Worm (Caenorhabditis elegans) whole organism, L4 larva: ENCODE measurements around the gene C56E6.2.

ENCODE experiments used
- F10B5.3 ChIP-seq: sonication (generic microtip); optimal IDR thresholded peaks from 2 replicates; lab custom pipeline; 2016; ENCODE audit warnings: mild to moderate bottlenecking, missing genetic modification characterization, missing compliant biosample characterization
- F37D6.2 ChIP-seq: sonication (generic microtip); optimal IDR thresholded peaks from 2 replicates; lab custom pipeline; 2016; ENCODE audit warnings: mild to moderate bottlenecking, missing genetic modification characterization, missing compliant biosample characterization
- F44E2.7 ChIP-seq: fragments of 200-800 bp; sonication (Bioruptor generic); IDR thresholded peaks from 2 replicates; pipeline ENCODE4 v2.1.2; 2022; ENCODE audit warnings: missing genetic modification characterization, missing compliant biosample characterization
- F49E8.2 ChIP-seq: sonication (generic microtip); optimal IDR thresholded peaks from 2 replicates; lab custom pipeline; 2016; ENCODE audit warnings: missing compliant biosample characterization, mild to moderate bottlenecking, missing genetic modification characterization, borderline replicate concordance
- T20F7.1 ChIP-seq: fragments of 200-800 bp; sonication (Bioruptor generic); optimal IDR thresholded peaks from 2 replicates; lab custom pipeline; 2018; ENCODE audit warnings: mild to moderate bottlenecking, missing genetic modification characterization, missing compliant biosample characterization
- Y75B8A.6 ChIP-seq: fragments of 200-800 bp; sonication (Bioruptor generic); IDR thresholded peaks from 2 replicates; pipeline ENCODE4 v1.3.6; 2022; ENCODE audit warnings: missing genetic modification reagents, missing genetic modification characterization, missing compliant biosample characterization
- aha-1 ChIP-seq: fragments of 150-350 bp; peaks from one replicate; lab custom pipeline; 2014; ENCODE audit warnings: missing biosample characterization, missing genetic modification characterization
- ceh-32 ChIP-seq: sonication (generic microtip); optimal IDR thresholded peaks from 2 replicates; lab custom pipeline; 2016; ENCODE audit warnings: mild to moderate bottlenecking, missing genetic modification characterization, missing compliant biosample characterization; ENCODE audit not compliant: poor library complexity
- ceh-44 ChIP-seq: fragments of 200-800 bp; sonication (Bioruptor generic); IDR thresholded peaks from 2 replicates; pipeline ENCODE4 v1.3.6; 2022; ENCODE audit warnings: missing genetic modification reagents, missing genetic modification characterization, missing compliant biosample characterization
- ceh-62 ChIP-seq: sonication (generic microtip); optimal IDR thresholded peaks from 2 replicates; lab custom pipeline; 2017; ENCODE audit warnings: missing biosample characterization, missing genetic modification characterization
- ceh-82 ChIP-seq: sonication (generic microtip); optimal IDR thresholded peaks from 2 replicates; lab custom pipeline; 2017; ENCODE audit warnings: missing biosample characterization, missing genetic modification characterization
- cey-2 ChIP-seq: sonication (generic microtip); optimal IDR thresholded peaks from 3 replicates; lab custom pipeline; 2017; ENCODE audit warnings: missing genetic modification characterization, mild to moderate bottlenecking, missing compliant biosample characterization, antibody characterized with exemption, borderline replicate concordance; ENCODE audit not compliant: insufficient read depth
- daf-12 ChIP-seq: fragments of 150-350 bp; optimal IDR thresholded peaks from 2 replicates; lab custom pipeline; 2014; ENCODE audit warnings: missing biosample characterization, missing genetic modification reagents, missing genetic modification characterization
- daf-16 ChIP-seq, 3 experiments: sonication (generic microtip); optimal IDR thresholded peaks; 2 replicates each; lab custom pipeline; 2016 to 2017; ENCODE audit warnings: missing genetic modification characterization in 3 of 3, missing genetic modification reagents in 3 of 3, mild to moderate bottlenecking in 2 of 3, missing compliant biosample characterization in 2 of 3, missing biosample characterization in 1 of 3, moderate library complexity in 1 of 3
- dmd-6 ChIP-seq: fragments of 200-800 bp; sonication (Bioruptor generic); IDR thresholded peaks from 2 replicates; pipeline ENCODE4 v1.3.6; 2022; ENCODE audit warnings: missing genetic modification reagents, missing genetic modification characterization, missing compliant biosample characterization
- dpl-1 ChIP-seq: fragments of 150-350 bp; optimal IDR thresholded peaks from 2 replicates; lab custom pipeline; 2014; ENCODE audit warnings: missing biosample characterization, missing genetic modification reagents, missing genetic modification characterization
- dve-1 ChIP-seq: sonication (generic microtip); optimal IDR thresholded peaks from 2 replicates; lab custom pipeline; 2017; ENCODE audit warnings: antibody characterized with exemption, mild to moderate bottlenecking, missing genetic modification characterization, missing compliant biosample characterization; ENCODE audit not compliant: insufficient read depth
- egl-43 ChIP-seq: fragments of 200-800 bp; sonication (Bioruptor generic); IDR thresholded peaks from 2 replicates; pipeline ENCODE4 v1.3.6; 2022; ENCODE audit warnings: missing genetic modification reagents, missing genetic modification characterization, missing compliant biosample characterization
- fos-1 ChIP-seq: fragments of 150-350 bp; optimal IDR thresholded peaks from 2 replicates; lab custom pipeline; 2014; ENCODE audit warnings: missing biosample characterization, missing genetic modification characterization
- hif-1 ChIP-seq, 2 experiments: sonication (generic microtip); optimal IDR thresholded peaks; 2 replicates each; lab custom pipeline; 2016 to 2017; ENCODE audit warnings: missing compliant biosample characterization in 2 of 2, missing genetic modification characterization in 2 of 2, missing genetic modification reagents in 2 of 2, missing genotype in 2 of 2, mild to moderate bottlenecking in 1 of 2
- hlh-11 ChIP-seq: fragments of 200-800 bp; sonication (Bioruptor generic); optimal IDR thresholded peaks from 2 replicates; lab custom pipeline; 2018; ENCODE audit warnings: mild to moderate bottlenecking, missing genetic modification characterization, missing compliant biosample characterization
- lim-7 ChIP-seq: fragments of 200-800 bp; sonication (Bioruptor generic); IDR thresholded peaks from 2 replicates; pipeline ENCODE4 v1.3.6; 2022; ENCODE audit warnings: missing genetic modification characterization, missing compliant biosample characterization
- lin-13 ChIP-seq: fragments of 150-350 bp; optimal IDR thresholded peaks from 2 replicates; lab custom pipeline; 2014; ENCODE audit warnings: missing biosample characterization, missing genetic modification reagents, missing genetic modification characterization
- mdl-1 ChIP-seq, 2 experiments: fragments of 150-350 bp in 1 of 2; sonication (generic microtip) in 1 of 2; optimal IDR thresholded peaks; 2 replicates each; lab custom pipeline; 2014 to 2017; ENCODE audit warnings: missing biosample characterization in 2 of 2, missing genetic modification characterization in 2 of 2
- mdt-29 ChIP-seq: fragments of 200-800 bp; sonication (Bioruptor generic); IDR thresholded peaks from 2 replicates; pipeline ENCODE4 v1.3.6; 2022; ENCODE audit warnings: missing genetic modification reagents, missing genetic modification characterization, missing compliant biosample characterization
- mep-1 ChIP-seq: fragments of 150-350 bp; sonication (generic microtip); optimal IDR thresholded peaks from 3 replicates; lab custom pipeline; 2014; ENCODE audit warnings: missing biosample characterization, missing genetic modification characterization
- nhr-10 ChIP-seq: fragments of 150-350 bp; optimal IDR thresholded peaks from 2 replicates; lab custom pipeline; 2014; ENCODE audit warnings: missing biosample characterization, missing genetic modification characterization
- nhr-102 ChIP-seq: sonication (generic microtip); optimal IDR thresholded peaks from 2 replicates; lab custom pipeline; 2016; ENCODE audit warnings: mild to moderate bottlenecking, missing genetic modification characterization, moderate library complexity, missing compliant biosample characterization
- nhr-237 ChIP-seq: sonication (generic microtip); optimal IDR thresholded peaks from 2 replicates; lab custom pipeline; 2017; ENCODE audit warnings: missing biosample characterization, missing genetic modification characterization
- nhr-25 ChIP-seq: sonication (generic microtip); optimal IDR thresholded peaks from 2 replicates; lab custom pipeline; 2017; ENCODE audit warnings: missing genetic modification characterization, mild to moderate bottlenecking, missing compliant biosample characterization, antibody characterized with exemption, moderate library complexity, borderline replicate concordance; ENCODE audit not compliant: insufficient read depth
- nhr-6 ChIP-seq: fragments of 150-350 bp; optimal IDR thresholded peaks from 2 replicates; lab custom pipeline; 2014; ENCODE audit warnings: missing biosample characterization, missing genetic modification characterization
- nhr-77 ChIP-seq: fragments of 150-350 bp; optimal IDR thresholded peaks from 2 replicates; lab custom pipeline; 2014; ENCODE audit warnings: missing biosample characterization, missing genetic modification characterization
- pha-4 ChIP-seq, 2 experiments: fragments of 150-350 bp in 1 of 2; fragments of 200-800 bp in 1 of 2; sonication (Bioruptor generic) in 1 of 2; IDR thresholded peaks in 1 of 2; optimal IDR thresholded peaks in 1 of 2; 2 replicates each; pipeline versions ENCODE4 v1.3.6 to Lab custom; 2014 to 2022; ENCODE audit warnings: missing genetic modification characterization in 2 of 2, missing genetic modification reagents in 2 of 2, missing biosample characterization in 1 of 2, missing compliant biosample characterization in 1 of 2
- skn-1 ChIP-seq: fragments of 150-350 bp; optimal IDR thresholded peaks from 2 replicates; lab custom pipeline; 2014; ENCODE audit warnings: missing biosample characterization, missing genetic modification characterization
- spr-3 ChIP-seq: fragments of 200-800 bp; sonication (Bioruptor generic); optimal IDR thresholded peaks from 2 replicates; lab custom pipeline; 2018; ENCODE audit warnings: mild to moderate bottlenecking, missing genetic modification characterization, missing compliant biosample characterization
- tag-97 ChIP-seq: fragments of 200-800 bp; sonication (Bioruptor generic); IDR thresholded peaks from 2 replicates; pipeline ENCODE4 v1.3.6; 2022; ENCODE audit warnings: missing genetic modification characterization, missing compliant biosample characterization
- unc-62 ChIP-seq, 3 experiments: fragments of 150-350 bp in 1 of 3; sonication (generic microtip); optimal IDR thresholded peaks in 2 of 3; peaks in 1 of 3; 1 replicate in 1 of 3; 2 replicates in 2 of 3; lab custom pipeline; 2014 to 2017; ENCODE audit warnings: missing biosample characterization in 3 of 3, missing genetic modification characterization in 3 of 3, missing genetic modification reagents in 3 of 3, missing genotype in 1 of 3
- zip-2 ChIP-seq: fragments of 150-350 bp; optimal IDR thresholded peaks from 2 replicates; lab custom pipeline; 2014; ENCODE audit warnings: missing biosample characterization, missing genetic modification characterization

The C56E6.2 gene

DNA sequence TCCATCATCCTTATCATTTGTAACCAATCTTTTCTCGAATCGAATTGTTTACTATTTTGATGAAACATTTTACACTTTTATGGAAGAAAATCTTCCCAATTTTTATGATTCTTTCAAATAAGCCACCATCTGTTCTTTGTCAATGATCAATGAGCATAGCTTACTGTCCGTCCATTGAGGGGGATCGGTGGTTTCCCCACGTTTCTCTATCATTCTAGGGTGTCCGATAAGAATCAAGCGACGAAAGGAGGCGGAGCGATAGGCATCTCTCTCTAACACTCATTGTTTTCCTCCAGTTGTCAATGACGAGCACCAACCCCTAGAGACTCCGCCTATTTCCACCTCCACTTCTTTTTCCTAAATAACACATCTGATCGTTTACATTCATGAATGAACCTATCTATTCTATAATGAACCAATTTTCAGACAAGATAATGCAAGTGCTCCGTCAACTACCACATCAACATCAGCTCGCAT lies at the start of gene C56E6.2:
Gene C56E6.2 (plus strand): TSS at position 427 of the 477 bp plus-strand sequence.
- TF ChIP-seq dve-1 (tag; lab: Kevin White, UChicago) (peak; percentile 21), hlh-11 (tag; lab: Kevin White, UChicago) (peak; percentile 67), dmd-6 (GFP tag; lab: Robert Waterston, UW) (0 out of 2 replicates have a peak, but pooled peaks have one; percentile 32), F49E8.2 (tag; lab: Kevin White, UChicago) (no peak), Y75B8A.6 (GFP tag; lab: Robert Waterston, UW) (no peak), pha-4 (GFP tag; IDR thresholded peaks at IDR 0.05; lab: Robert Waterston, UW) (no peak), pha-4 (tag; optimal IDR thresholded peaks at IDR 0.05; lab: Kevin White, UChicago) (no peak), daf-16 (GFP tag; optimal IDR thresholded peaks at IDR 0.05; lab: Kevin White, UChicago) (no peak), daf-16 (tag; optimal IDR thresholded peaks at IDR 0.05; lab: Kevin White, UChicago) (peak; percentile 72), T20F7.1 (GFP tag; lab: Kevin White, UChicago) (no peak)
- TF ChIP-seq, all 104 proteins: peak for 4

DNA sequence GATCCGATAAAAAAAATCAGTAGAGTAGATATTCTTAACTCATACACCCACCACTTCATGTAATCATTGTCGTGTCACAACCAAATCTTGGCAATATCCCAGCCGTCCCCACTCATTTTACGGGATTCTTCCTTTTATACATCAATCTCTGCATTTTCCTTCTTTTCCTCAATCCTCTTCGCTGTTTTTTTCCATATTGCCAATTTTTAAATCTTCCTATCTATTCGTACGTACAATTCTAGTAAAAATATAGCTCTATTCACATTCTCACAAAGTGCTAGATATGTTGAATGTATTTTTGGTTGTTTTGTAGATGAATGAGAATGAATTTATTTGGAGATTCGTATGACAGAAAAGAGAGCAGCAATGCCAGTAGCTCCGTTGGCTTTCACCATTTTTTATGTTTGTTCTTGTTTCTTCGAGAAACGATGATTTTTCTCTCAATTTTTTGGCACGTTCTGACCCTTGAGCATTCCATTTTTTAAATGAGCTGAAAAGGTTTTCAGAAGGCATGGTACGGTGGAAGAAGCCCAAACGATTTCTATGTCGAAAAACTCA lies 49.5 kb upstream of the C56E6.2 start, which contains the start of gene T28D9.16:
Gene T28D9.16 (plus strand): TSS at position 508 of the 558 bp plus-strand sequence.
- TF ChIP-seq unc-62 (GFP tag; optimal IDR thresholded peaks at IDR 0.05 in 1 of 2; lab: Kevin White, UChicago): peak in 1 of 2 experiments; percentile 91
- no peak for TF ChIP-seq unc-62 (tag; optimal IDR thresholded peaks at IDR 0.05; lab: Kevin White, UChicago)
- no peak for TF ChIP-seq F44E2.7

DNA sequence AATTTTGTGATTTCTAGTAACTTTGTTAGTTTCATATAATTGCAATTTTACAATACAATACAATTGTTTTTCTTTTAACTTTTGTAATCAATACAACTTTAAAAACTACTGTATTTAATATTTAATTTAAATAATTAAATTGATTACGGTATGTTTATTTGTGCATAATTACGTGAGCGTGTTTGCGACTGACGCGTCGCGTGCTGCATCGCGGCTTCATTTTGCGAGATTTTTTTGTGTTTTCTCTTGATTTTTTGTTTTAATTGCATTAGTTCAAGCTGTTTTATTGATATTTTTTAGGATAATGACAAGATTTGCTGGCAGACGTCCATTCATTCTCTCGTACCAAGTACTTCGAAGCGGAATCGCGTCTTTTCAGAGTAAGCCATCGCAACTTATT lies 48.1 kb upstream of the C56E6.2 start, which contains the start of gene T28D9.4:
Gene T28D9.4 (plus strand): TSS at position 301 of the 400 bp plus-strand sequence.
- no peak for TF ChIP-seq ceh-62 (tag; lab: Kevin White, UChicago)
- no peak for TF ChIP-seq ceh-32 (tag; lab: Kevin White, UChicago)
- no peak for TF ChIP-seq T20F7.1 (GFP tag; lab: Kevin White, UChicago)
- TF ChIP-seq mep-1 (tag; lab: Kevin White, UChicago): no peak
- no peak for TF ChIP-seq cey-2 (tag; lab: Kevin White, UChicago)
- no peak for TF ChIP-seq nhr-77 (tag; lab: Kevin White, UChicago)
- no peak for TF ChIP-seq F10B5.3
- no peak for TF ChIP-seq F44E2.7
- no peak for TF ChIP-seq tag-97 (GFP tag; lab: Robert Waterston, UW)
- TF ChIP-seq hif-1 (tag; optimal IDR thresholded peaks at IDR 0.05; lab: Kevin White, UChicago): no peak
- TF ChIP-seq daf-16 (GFP tag; optimal IDR thresholded peaks at IDR 0.05; lab: Kevin White, UChicago): no peak
- TF ChIP-seq daf-16 (tag; optimal IDR thresholded peaks at IDR 0.05; lab: Kevin White, UChicago): no peak
- TF ChIP-seq egl-43 (GFP tag; lab: Robert Waterston, UW): no peak
- no peak for TF ChIP-seq lim-7 (GFP tag; lab: Robert Waterston, UW)
- TF ChIP-seq lin-13 (GFP tag; lab: Kevin White, UChicago): no peak
- TF ChIP-seq zip-2: no peak
- no peak for TF ChIP-seq spr-3
- TF ChIP-seq nhr-237: no peak

ce11 chrII:6482102-6482501 lies 42.6 kb upstream of the C56E6.2 start, which contains the start of gene del-10:
TSS of gene del-10 (minus strand) at chrII:6482125.
- TF ChIP-seq mdl-1 (tag; optimal IDR thresholded peaks at IDR 0.05; lab: Kevin White, UChicago) (no peak), nhr-6 (tag; lab: Kevin White, UChicago) (no peak), skn-1 (tag; lab: Kevin White, UChicago) (no peak), nhr-237 (no peak), nhr-102 (tag; lab: Kevin White, UChicago) (no peak), mdt-29 (GFP tag; lab: Robert Waterston, UW) (no peak)

DNA sequence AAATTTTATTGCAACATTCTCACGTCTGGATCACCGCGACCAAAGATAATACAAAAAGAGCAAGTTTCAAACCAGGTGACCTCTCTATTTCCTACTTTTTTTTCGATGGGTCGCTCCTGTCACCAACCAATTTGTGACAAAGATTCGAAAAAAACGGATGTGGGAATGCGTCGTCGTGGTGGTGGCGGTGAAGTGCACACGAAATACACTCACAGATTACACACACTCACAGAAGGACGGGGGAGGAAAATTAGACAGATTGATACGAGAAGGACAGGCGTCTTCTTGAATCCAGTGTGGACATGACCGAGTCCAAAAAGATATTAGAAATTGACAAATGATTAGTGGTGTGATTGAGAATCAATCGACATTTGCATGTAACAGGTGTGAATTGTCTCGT lies 42.0 kb upstream of the C56E6.2 start:
- TF ChIP-seq daf-12 (tag; lab: Kevin White, UChicago) (no peak), ceh-82 (tag; lab: Kevin White, UChicago) (no peak), hlh-11 (tag; lab: Kevin White, UChicago) (peak; percentile 36), nhr-10 (no peak), fos-1 (tag; lab: Kevin White, UChicago) (no peak), F37D6.2 (tag; lab: Kevin White, UChicago) (no peak), unc-62 (GFP tag; optimal IDR thresholded peaks at IDR 0.05 in 1 of 2; lab: Kevin White, UChicago) (peak in 1 of 2 experiments; percentile 7), unc-62 (tag; optimal IDR thresholded peaks at IDR 0.05; lab: Kevin White, UChicago) (no peak), dpl-1 (GFP tag; lab: Kevin White, UChicago) (no peak), nhr-25 (tag; lab: Kevin White, UChicago) (no peak), daf-16 (GFP tag; optimal IDR thresholded peaks at IDR 0.05; lab: Kevin White, UChicago) (no peak), daf-16 (tag; optimal IDR thresholded peaks at IDR 0.05; lab: Kevin White, UChicago) (no peak), ceh-62 (tag; lab: Kevin White, UChicago) (no peak), zip-2 (no peak), ceh-44 (no peak), egl-43 (GFP tag; lab: Robert Waterston, UW) (no peak), aha-1 (peak; percentile 4), spr-3 (no peak)
